Fruit fly (Drosophila melanogaster): ENCODE data around the gene Arl1.
A peak's percentile ranks its signal among the peaks of the same experiment; 100 is the strongest.

The Arl1 gene

dm6 chr3L:16026065-16026789, 43.3 kb downstream of the Arl1 start (continued):
- no peak for TF ChIP-seq Ssrp (tag; optimal IDR thresholded peaks at IDR 0.05)
- TF ChIP-seq rib (GFP tag; IDR thresholded peaks at IDR 0.05): peak; percentile 67
- peak; percentile 59 for TF ChIP-seq CG14710 (tag; optimal IDR thresholded peaks at IDR 0.05)
- TF ChIP-seq CG17612 (GFP tag; IDR thresholded peaks at IDR 0.05): no peak
- TF ChIP-seq CG14050 (GFP tag; IDR thresholded peaks at IDR 0.05): peak; percentile 32; the same call in 1 of the 3 replicates
- TF ChIP-seq seq (GFP tag; IDR thresholded peaks at IDR 0.05): peak; percentile 48; the same call in 1 of the 2 replicates
- TF ChIP-seq nmo (GFP tag; optimal IDR thresholded peaks at IDR 0.05): no peak
- peak; percentile 80; the same call in 2 of the 3 replicates for TF ChIP-seq so (GFP tag; IDR thresholded peaks at IDR 0.05)
- TF ChIP-seq CG2129 (GFP tag; IDR thresholded peaks at IDR 0.05; ENCODE audit: partially characterized antibody): no peak
- TF ChIP-seq Sry-δ (GFP tag; optimal IDR thresholded peaks at IDR 0.05): peak; percentile 12
- peak; percentile 31 for TF ChIP-seq CG6765 (GFP tag; optimal IDR thresholded peaks at IDR 0.05)
- peak; percentile 64; the same call in 1 of the 2 replicates for TF ChIP-seq E2f1 (GFP tag; IDR thresholded peaks at IDR 0.05)

dm6 chr3L:16027163-16027633, 44.3 kb downstream of the Arl1 start:
- TF ChIP-seq Atf-2 (GFP tag; optimal IDR thresholded peaks at IDR 0.05): no peak
- TF ChIP-seq CG9817 (tag; optimal IDR thresholded peaks at IDR 0.05): no peak
- TF ChIP-seq CG16863 (GFP tag; optimal IDR thresholded peaks at IDR 0.05): peak; percentile 1
- no peak for TF ChIP-seq Taf1 (GFP tag; IDR thresholded peaks at IDR 0.05)
- peak; percentile 64 for TF ChIP-seq Camta (GFP tag; optimal IDR thresholded peaks at IDR 0.05)
- TF ChIP-seq usp (GFP tag; optimal IDR thresholded peaks at IDR 0.05): no peak
- no peak for TF ChIP-seq Poxn (GFP tag; IDR thresholded peaks at IDR 0.05)
- TF ChIP-seq CG11504 (tag; optimal IDR thresholded peaks at IDR 0.05): peak; percentile 34
- no peak for TF ChIP-seq dan (GFP tag; IDR thresholded peaks at IDR 0.05)
- TF ChIP-seq CG18619 (GFP tag; optimal IDR thresholded peaks at IDR 0.05): peak; percentile 30
- TF ChIP-seq Hey (tag; optimal IDR thresholded peaks at IDR 0.05): no peak
- no peak for TF ChIP-seq pho (GFP tag; optimal IDR thresholded peaks at IDR 0.05)
- TF ChIP-seq CG14014 (GFP tag; IDR thresholded peaks at IDR 0.05): peak; percentile 31
- TF ChIP-seq ro (GFP tag; IDR thresholded peaks at IDR 0.05): no peak
- TF ChIP-seq cad (GFP tag; optimal IDR thresholded peaks at IDR 0.05): no peak
- no peak for TF ChIP-seq gcm2 (GFP tag; optimal IDR thresholded peaks at IDR 0.05)
- peak; percentile 69; the same call in 1 of the 4 replicates for TF ChIP-seq chinmo (GFP tag; IDR thresholded peaks at IDR 0.05; ENCODE audit: partially characterized antibody)
- no peak for TF ChIP-seq Aef1 (GFP tag; IDR thresholded peaks at IDR 0.05)
- TF ChIP-seq CG30431 (GFP tag; optimal IDR thresholded peaks at IDR 0.05): no peak
- TF ChIP-seq Abd-B (GFP tag; optimal IDR thresholded peaks at IDR 0.05): no peak
- TF ChIP-seq odd (GFP tag; optimal IDR thresholded peaks at IDR 0.05): peak; percentile 71
- TF ChIP-seq Hr3 (GFP tag; optimal IDR thresholded peaks at IDR 0.05): no peak
- TF ChIP-seq wor (GFP tag; IDR thresholded peaks at IDR 0.05): no peak
- no peak for TF ChIP-seq CG11560 (tag; IDR thresholded peaks at IDR 0.05)
- TF ChIP-seq sens (GFP tag): peak; percentile 95
- TF ChIP-seq fd102C (GFP tag; optimal IDR thresholded peaks at IDR 0.05): peak; percentile 59
- peak; percentile 54 for TF ChIP-seq CG2875 (GFP tag; optimal IDR thresholded peaks at IDR 0.05)
- TF ChIP-seq Med (GFP tag): peak; percentile 84
- peak; percentile 12 for TF ChIP-seq sd (tag; optimal IDR thresholded peaks at IDR 0.05)
- TF ChIP-seq Dip2 (GFP tag; IDR thresholded peaks at IDR 0.05): no peak
- TF ChIP-seq repo (GFP tag; optimal IDR thresholded peaks at IDR 0.05): no peak
- no peak for TF ChIP-seq zen2 (GFP tag; IDR thresholded peaks at IDR 0.05; ENCODE audit: partially characterized antibody)
- TF ChIP-seq zfh2 (GFP tag; optimal IDR thresholded peaks at IDR 0.05): peak; percentile 4
- peak; percentile 74 for TF ChIP-seq crol (GFP tag; IDR thresholded peaks at IDR 0.05)
- no peak for TF ChIP-seq mirr (GFP tag; optimal IDR thresholded peaks at IDR 0.05)
- no peak for TF ChIP-seq knrl (GFP tag; IDR thresholded peaks at IDR 0.05; ENCODE audit: partially characterized antibody)
- TF ChIP-seq Doc3 (GFP tag; IDR thresholded peaks at IDR 0.05; ENCODE audit: partially characterized antibody): no peak
- no peak for TF ChIP-seq sug (tag; optimal IDR thresholded peaks at IDR 0.05)
